Worm (Caenorhabditis elegans) whole organism, mixed stage, embryonic: ENCODE data around the gene DC2.5.

Experiments
- blmp-1 ChIP-seq: fragments of 150-350 bp; optimal IDR thresholded peaks from 2 replicates; lab custom pipeline; 2014; ENCODE audit warnings: missing biosample characterization, missing genetic modification characterization
- sptf-1 ChIP-seq: sonication (generic microtip); optimal IDR thresholded peaks from 2 replicates; lab custom pipeline; 2017; ENCODE audit warnings: mild to moderate bottlenecking, missing genetic modification characterization, moderate library complexity, missing compliant biosample characterization

DNA sequence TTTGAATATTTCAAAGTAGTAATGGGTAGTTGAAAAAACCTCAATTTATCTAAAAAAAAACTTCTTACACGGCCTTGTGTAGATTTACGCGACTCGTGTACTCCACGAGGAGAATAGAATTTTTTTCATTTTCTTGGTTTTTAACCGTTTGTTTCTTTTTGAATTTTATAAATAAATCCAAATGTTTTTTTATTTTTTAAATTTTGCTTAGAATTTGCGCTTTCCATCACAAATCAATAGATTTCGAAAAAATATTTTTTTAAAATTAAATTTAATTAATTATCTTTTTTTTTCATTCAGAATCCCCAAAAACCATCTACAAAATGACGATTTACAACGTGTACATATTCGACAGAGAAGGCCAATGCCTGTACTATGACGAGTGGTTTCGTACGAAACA lies 11.3 kb downstream of the DC2.5 start, which contains the start of gene trpp-1:
- no peak for TF ChIP-seq sptf-1 (tag; lab: Kevin White, UChicago)
- no peak for TF ChIP-seq blmp-1 (tag; lab: Kevin White, UChicago)
